Fruit fly (Drosophila melanogaster) Kc167 (cell line): ENCODE results near the gene phu.

ENCODE experiments used
- Myc ChIP-seq: fragments of >200 bp; optimal IDR thresholded peaks from 2 replicates; lab custom pipeline; 2017; ENCODE audit warnings: missing external identifiers
- Sin3A ChIP-seq: fragments of >200 bp; optimal IDR thresholded peaks from 2 replicates; lab custom pipeline; 2018; ENCODE audit warnings: missing external identifiers
- h ChIP-seq: fragments of >200 bp; optimal IDR thresholded peaks from 3 replicates; lab custom pipeline; 2018; ENCODE audit warnings: missing external identifiers
- insv ChIP-seq: fragments of >200 bp; optimal IDR thresholded peaks from 3 replicates; lab custom pipeline; 2018; ENCODE audit warnings: missing external identifiers
- psq ChIP-seq: fragments of >200 bp; optimal IDR thresholded peaks from 2 replicates; lab custom pipeline; 2017; ENCODE audit warnings: missing external identifiers
- ttk ChIP-seq: sonication (Bioruptor generic); optimal IDR thresholded peaks from 2 replicates; lab custom pipeline; 2017; ENCODE audit warnings: missing external identifiers

DNA sequence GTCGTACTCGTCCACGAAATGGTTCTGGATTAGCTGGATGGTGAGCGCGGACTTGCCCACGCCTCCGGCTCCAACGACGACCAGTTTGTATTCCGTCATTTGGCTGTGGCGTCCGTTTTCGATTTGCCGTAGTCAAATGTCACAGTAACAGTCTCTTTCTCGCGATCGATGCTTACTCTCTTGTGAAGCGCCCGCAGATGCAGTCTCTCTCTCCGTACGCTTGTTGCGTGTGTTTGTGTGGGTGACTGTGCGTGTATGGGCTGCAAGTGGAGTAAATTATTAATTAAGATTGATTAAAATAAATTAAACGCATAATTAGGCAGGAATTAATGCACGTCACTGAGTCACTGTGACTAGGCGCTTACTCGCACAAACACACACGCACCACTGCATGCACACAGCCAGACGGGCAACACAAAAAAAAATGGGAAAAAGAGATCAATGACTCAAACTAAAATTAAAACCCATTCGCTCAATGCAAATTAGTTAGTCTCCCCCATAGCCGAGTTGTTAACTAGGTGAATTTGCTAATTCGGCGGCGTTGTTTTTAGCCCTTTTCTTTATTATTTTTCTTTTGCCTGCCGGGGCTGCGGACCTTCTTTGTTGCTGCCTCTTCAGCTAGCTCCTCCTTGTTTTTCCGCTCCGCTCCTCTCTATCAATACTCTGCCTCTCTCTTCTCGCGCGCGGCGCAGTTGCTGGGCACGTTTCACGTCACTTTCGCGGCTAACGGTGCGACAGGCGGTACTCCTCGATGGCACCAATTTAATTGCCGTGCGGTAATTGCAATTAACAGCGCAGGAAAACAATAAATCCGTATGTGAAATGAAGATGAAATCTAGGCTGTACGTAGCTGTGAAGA is 17.8 kb downstream of the phu start:
- TF ChIP-seq h (lab: Kevin White, UChicago) = no peak
- no peak for TF ChIP-seq Myc (lab: Kevin White, UChicago)
- no peak for TF ChIP-seq psq
- no peak for TF ChIP-seq Sin3A
- no peak for TF ChIP-seq insv (lab: Kevin White, UChicago)
- TF ChIP-seq ttk (lab: Kevin White, UChicago) = no peak
